Fruit fly (Drosophila melanogaster): ENCODE data around the gene Rpp30.

dm6 chr2L:244559-244958 is 7.6 kb downstream of the Rpp30 start:
- TF ChIP-seq pad (GFP tag; optimal IDR thresholded peaks at IDR 0.05) (no peak), CG5204 (GFP tag; optimal IDR thresholded peaks at IDR 0.05) (no peak), CG33017 (tag; optimal IDR thresholded peaks at IDR 0.05) (no peak), Clk (GFP tag; optimal IDR thresholded peaks at IDR 0.05) (no peak), CG7045 (GFP tag; optimal IDR thresholded peaks at IDR 0.05) (no peak), CG7101 (tag; optimal IDR thresholded peaks at IDR 0.05) (no peak), cnc (optimal IDR thresholded peaks at IDR 0.05) (no peak), Mnt (GFP tag; optimal IDR thresholded peaks at IDR 0.05) (no peak), toe (GFP tag; optimal IDR thresholded peaks at IDR 0.05) (no peak), CG1620 (GFP tag; optimal IDR thresholded peaks at IDR 0.05) (no peak), Crg-1 (GFP tag; optimal IDR thresholded peaks at IDR 0.05) (no peak), tj (GFP tag; optimal IDR thresholded peaks at IDR 0.05) (no peak), CG12768 (GFP tag; optimal IDR thresholded peaks at IDR 0.05) (no peak), kay (GFP tag; ENCODE audit: borderline replicate concordance) (no peak)
